Worm (Caenorhabditis elegans): ENCODE measurements around the gene kbp-2.
A peak's percentile ranks its signal among the peaks of the same experiment; 100 is the strongest.

ce11 chrIII:4912317-4912716 lies 8.6 kb upstream of the kbp-2 start, which contains the start of the genes F26F4.9 and cee-1:
- peak; percentile 36 for TF ChIP-seq cog-1 (tag; optimal IDR thresholded peaks at IDR 0.05)
- no peak for TF ChIP-seq tab-1 (GFP tag; IDR thresholded peaks at IDR 0.05)
- no peak for TF ChIP-seq ztf-29 (GFP tag; IDR thresholded peaks at IDR 0.05)
- no peak for TF ChIP-seq flt-1 (GFP tag; IDR thresholded peaks at IDR 0.05)
- no peak for TF ChIP-seq ref-1 (GFP tag; conservative IDR thresholded peaks at IDR 0.05)
- TF ChIP-seq med-1 (GFP tag; optimal IDR thresholded peaks at IDR 0.05; ENCODE audit: insufficient read depth): no peak
- TF ChIP-seq T22C8.4 (GFP tag; IDR thresholded peaks at IDR 0.05): no peak
- no peak for TF ChIP-seq ztf-23 (GFP tag; IDR thresholded peaks at IDR 0.05)
- TF ChIP-seq klf-2 (GFP tag; conservative IDR thresholded peaks at IDR 0.05): no peak
